Fruit fly (Drosophila melanogaster): ENCODE measurements around the gene TotA.

- TF ChIP-seq EcR (GFP tag; optimal IDR thresholded peaks at IDR 0.05) = no peak
- TF ChIP-seq psq (optimal IDR thresholded peaks at IDR 0.05) = no peak
Measured at dm6 chr3R:20823704-20824454, 47.0 kb upstream of the TotA start, which contains the start of gene CG17272.

All from whole organism.